Fruit fly (Drosophila melanogaster) whole organism, prepupa: ENCODE results near the gene CG6071.

Source experiments
- Blimp-1 ChIP-seq: fragments of 200-800 bp; sonication (Bioruptor generic); optimal IDR thresholded peaks from 3 replicates; lab custom pipeline; 2017; ENCODE audit warnings: missing biosample characterization, missing genetic modification characterization, mild to moderate bottlenecking, moderate library complexity, missing genetic modification reagents
- CG10631 ChIP-seq: fragments of 200-800 bp; sonication (Bioruptor generic); optimal IDR thresholded peaks from 2 replicates; lab custom pipeline; 2016; ENCODE audit warnings: missing biosample characterization, missing genetic modification characterization
- CG10669 ChIP-seq: fragments of 200-800 bp; sonication (Bioruptor generic); optimal IDR thresholded peaks from 3 replicates; lab custom pipeline; 2018; ENCODE audit warnings: missing biosample characterization, mild to moderate bottlenecking, missing genetic modification characterization, moderate library complexity
- CG11762 ChIP-seq: fragments of 200-800 bp; sonication (Bioruptor generic); optimal IDR thresholded peaks from 3 replicates; lab custom pipeline; 2016; ENCODE audit warnings: missing biosample characterization, missing genetic modification characterization; ENCODE audit not compliant: insufficient read depth
- CG11902 ChIP-seq: fragments of 200-800 bp; sonication (Bioruptor generic); optimal IDR thresholded peaks from 3 replicates; lab custom pipeline; 2016; ENCODE audit warnings: missing biosample characterization, missing genetic modification characterization
- CG15336 ChIP-seq: fragments of 200-800 bp; sonication (Bioruptor generic); IDR thresholded peaks from 2 replicates; pipeline ENCODE4 v1.3.6; 2022; ENCODE audit warnings: missing biosample characterization, missing genetic modification characterization
- CG1621 ChIP-seq: fragments of 200-800 bp; sonication (Bioruptor generic); optimal IDR thresholded peaks from 3 replicates; lab custom pipeline; 2018; ENCODE audit warnings: missing biosample characterization, mild to moderate bottlenecking, missing genetic modification characterization
- CG16779 ChIP-seq: fragments of 200-800 bp; sonication (Bioruptor generic); optimal IDR thresholded peaks from 3 replicates; lab custom pipeline; 2017; ENCODE audit warnings: missing biosample characterization, mild to moderate bottlenecking, missing genetic modification characterization
- CG3032 ChIP-seq: fragments of 200-800 bp; optimal IDR thresholded peaks from 2 replicates; lab custom pipeline; 2019; ENCODE audit warnings: missing biosample characterization, mild to moderate bottlenecking, missing genetic modification characterization, moderate library complexity
- CG31627 ChIP-seq: fragments of 200-800 bp; sonication (Bioruptor generic); optimal IDR thresholded peaks from 3 replicates; lab custom pipeline; 2016; ENCODE audit warnings: missing biosample characterization, missing genetic modification characterization
- CG32006 ChIP-seq: fragments of 200-800 bp; sonication (Bioruptor generic); optimal IDR thresholded peaks from 3 replicates; lab custom pipeline; 2017; ENCODE audit warnings: missing biosample characterization, mild to moderate bottlenecking, missing genetic modification characterization
- CG34406 ChIP-seq: fragments of 200-800 bp; sonication (Bioruptor generic); optimal IDR thresholded peaks from 3 replicates; lab custom pipeline; 2016; ENCODE audit warnings: missing biosample characterization, missing genetic modification characterization
- CG3919 ChIP-seq: fragments of 200-800 bp; sonication (Bioruptor generic); optimal IDR thresholded peaks from 3 replicates; lab custom pipeline; 2016; ENCODE audit warnings: missing biosample characterization, missing genetic modification characterization
- CG4318 ChIP-seq: fragments of 200-800 bp; sonication (Bioruptor generic); optimal IDR thresholded peaks from 3 replicates; lab custom pipeline; 2017; ENCODE audit warnings: missing biosample characterization, mild to moderate bottlenecking, missing genetic modification characterization
- CG6163 ChIP-seq: fragments of 200-800 bp; sonication (Bioruptor generic); IDR thresholded peaks from 3 replicates; pipeline ENCODE4 v1.3.6; 2022; ENCODE audit warnings: missing biosample characterization, missing genetic modification characterization
- CG6276 ChIP-seq: fragments of 200-800 bp; sonication (Bioruptor generic); optimal IDR thresholded peaks from 2 replicates; lab custom pipeline; 2017; ENCODE audit warnings: missing biosample characterization, mild to moderate bottlenecking, missing genetic modification characterization
- CG6808 ChIP-seq: fragments of 200-800 bp; sonication (Bioruptor generic); optimal IDR thresholded peaks from 3 replicates; lab custom pipeline; 2017; ENCODE audit warnings: missing biosample characterization, missing genetic modification characterization, mild to moderate bottlenecking, moderate library complexity, missing genetic modification reagents
- CG6854 ChIP-seq: fragments of 200-800 bp; sonication (Bioruptor generic); optimal IDR thresholded peaks from 2 replicates; lab custom pipeline; 2017; ENCODE audit warnings: missing biosample characterization, mild to moderate bottlenecking, missing genetic modification characterization
- CG7368 ChIP-seq: fragments of 200-800 bp; sonication (Bioruptor generic); optimal IDR thresholded peaks from 3 replicates; lab custom pipeline; 2016; ENCODE audit warnings: missing biosample characterization, missing genetic modification characterization
- CG8119 ChIP-seq: fragments of 200-800 bp; sonication (Bioruptor generic); IDR thresholded peaks from 3 replicates; pipeline ENCODE4 v1.3.6; 2022; ENCODE audit warnings: missing biosample characterization, missing genetic modification characterization
- CG8319 ChIP-seq: fragments of 200-800 bp; sonication (Bioruptor generic); optimal IDR thresholded peaks from 3 replicates; lab custom pipeline; 2016; ENCODE audit warnings: missing biosample characterization, missing genetic modification characterization
- CG8632 ChIP-seq: fragments of 200-800 bp; sonication (Bioruptor generic); optimal IDR thresholded peaks from 3 replicates; lab custom pipeline; 2016; ENCODE audit warnings: missing biosample characterization, missing genetic modification characterization
- Eip75B ChIP-seq: fragments of 200-800 bp; sonication (Bioruptor generic); optimal IDR thresholded peaks from 3 replicates; lab custom pipeline; 2016; ENCODE audit warnings: missing biosample characterization, missing genetic modification characterization
- Ets21C ChIP-seq: fragments of 200-800 bp; sonication (Bioruptor generic); optimal IDR thresholded peaks from 3 replicates; lab custom pipeline; 2016; ENCODE audit warnings: missing biosample characterization, missing genetic modification characterization
- Ets96B ChIP-seq: fragments of 200-800 bp; optimal IDR thresholded peaks from 2 replicates; lab custom pipeline; 2019; ENCODE audit warnings: missing biosample characterization, mild to moderate bottlenecking, missing genetic modification characterization, moderate library complexity
- Gug ChIP-seq: fragments of 200-800 bp; sonication (Bioruptor generic); IDR thresholded peaks from 2 replicates; pipeline ENCODE4 v1.3.6; 2022; ENCODE audit warnings: missing biosample characterization, missing genetic modification characterization
- Hr38 ChIP-seq: sonication (Bioruptor generic); optimal IDR thresholded peaks from 2 replicates; lab custom pipeline; 2016; ENCODE audit warnings: missing biosample characterization, missing genetic modification characterization
- Hr39 ChIP-seq: fragments of 200-800 bp; sonication (Bioruptor generic); optimal IDR thresholded peaks from 2 replicates; lab custom pipeline; 2016; ENCODE audit warnings: missing biosample characterization, missing genetic modification characterization
- Lpt ChIP-seq: fragments of 200-800 bp; sonication (Bioruptor generic); optimal IDR thresholded peaks from 3 replicates; lab custom pipeline; 2016; ENCODE audit warnings: missing biosample characterization, missing genetic modification characterization
- Met ChIP-seq: fragments of 200-800 bp; sonication (Bioruptor generic); optimal IDR thresholded peaks from 3 replicates; lab custom pipeline; 2016; ENCODE audit warnings: missing biosample characterization, missing genetic modification characterization
- OdsH ChIP-seq: fragments of 200-800 bp; sonication (Bioruptor generic); optimal IDR thresholded peaks from 3 replicates; lab custom pipeline; 2016; ENCODE audit warnings: missing biosample characterization, missing genetic modification characterization
- Smox ChIP-seq: fragments of 200-800 bp; sonication (Bioruptor generic); optimal IDR thresholded peaks from 3 replicates; lab custom pipeline; 2016; ENCODE audit warnings: missing biosample characterization, missing genetic modification characterization
- Sox102F ChIP-seq: fragments of 200-800 bp; sonication (Bioruptor generic); optimal IDR thresholded peaks from 2 replicates; lab custom pipeline; 2016; ENCODE audit warnings: missing biosample characterization, mild to moderate bottlenecking, missing genetic modification characterization
- Sox14 ChIP-seq: fragments of 200-800 bp; sonication (Bioruptor generic); optimal IDR thresholded peaks from 3 replicates; lab custom pipeline; 2016; ENCODE audit warnings: missing biosample characterization, missing genetic modification characterization
- Sox15 ChIP-seq: fragments of 200-800 bp; sonication (Bioruptor generic); optimal IDR thresholded peaks from 3 replicates; lab custom pipeline; 2016; ENCODE audit warnings: missing biosample characterization, missing genetic modification characterization
- acj6 ChIP-seq: fragments of 200-800 bp; sonication (Bioruptor generic); optimal IDR thresholded peaks from 3 replicates; lab custom pipeline; 2016; ENCODE audit warnings: missing biosample characterization, missing genetic modification characterization
- cyc ChIP-seq: fragments of 200-800 bp; sonication (Bioruptor generic); optimal IDR thresholded peaks from 3 replicates; lab custom pipeline; 2016; ENCODE audit warnings: missing biosample characterization, missing genetic modification characterization
- dac ChIP-seq: fragments of 200-800 bp; sonication (Bioruptor generic); optimal IDR thresholded peaks from 2 replicates; lab custom pipeline; 2017; ENCODE audit warnings: missing biosample characterization, mild to moderate bottlenecking, missing genetic modification characterization
- dsx ChIP-seq: fragments of 200-800 bp; optimal IDR thresholded peaks from 3 replicates; lab custom pipeline; 2019; ENCODE audit warnings: missing biosample characterization, mild to moderate bottlenecking, missing genetic modification characterization, moderate library complexity; ENCODE audit not compliant: poor library complexity, severe bottlenecking
- eg ChIP-seq: fragments of 200-800 bp; sonication (Bioruptor generic); IDR thresholded peaks from 3 replicates; pipeline ENCODE4 v1.3.6; 2022; ENCODE audit warnings: missing biosample characterization, missing genetic modification characterization
- esn ChIP-seq: fragments of 200-800 bp; sonication (Bioruptor generic); optimal IDR thresholded peaks from 2 replicates; lab custom pipeline; 2016; ENCODE audit warnings: missing biosample characterization, mild to moderate bottlenecking, missing genetic modification characterization, moderate library complexity
- fd59A ChIP-seq: fragments of 200-800 bp; sonication (Bioruptor generic); optimal IDR thresholded peaks from 2 replicates; lab custom pipeline; 2017; ENCODE audit warnings: missing biosample characterization, mild to moderate bottlenecking, missing genetic modification characterization, missing genetic modification reagents
- fd85E ChIP-seq: fragments of 200-800 bp; sonication (Bioruptor generic); optimal IDR thresholded peaks from 3 replicates; lab custom pipeline; 2016; ENCODE audit warnings: missing biosample characterization, missing genetic modification characterization
- fkh ChIP-seq: fragments of 200-800 bp; sonication (Bioruptor generic); optimal IDR thresholded peaks from 3 replicates; lab custom pipeline; 2017; ENCODE audit warnings: missing biosample characterization, mild to moderate bottlenecking, missing genetic modification characterization, moderate library complexity
- net ChIP-seq: fragments of 200-800 bp; sonication (Bioruptor generic); optimal IDR thresholded peaks from 3 replicates; lab custom pipeline; 2016; ENCODE audit warnings: missing biosample characterization, missing genetic modification characterization
- pdm3 ChIP-seq: fragments of 200-800 bp; sonication (Bioruptor generic); optimal IDR thresholded peaks from 3 replicates; lab custom pipeline; 2016; ENCODE audit warnings: missing biosample characterization, missing genetic modification characterization
- spab ChIP-seq: fragments of 200-800 bp; sonication (Bioruptor generic); optimal IDR thresholded peaks from 2 replicates; lab custom pipeline; 2017; ENCODE audit warnings: missing biosample characterization, mild to moderate bottlenecking, missing genetic modification characterization, missing genetic modification reagents
- svp ChIP-seq: fragments of 200-800 bp; sonication (Bioruptor generic); peaks from one replicate; lab custom pipeline; 2016; ENCODE audit warnings: missing biosample characterization, missing genetic modification characterization
- vri ChIP-seq: fragments of 200-800 bp; sonication (Bioruptor generic); optimal IDR thresholded peaks from 3 replicates; lab custom pipeline; 2016; ENCODE audit warnings: missing biosample characterization, mild to moderate bottlenecking, missing genetic modification characterization

CG6071 gene

dm6 chr3L:11634551-11634950 is 11.3 kb downstream of the CG6071 start (continued):
- TF ChIP-seq OdsH (GFP tag; lab: Kevin White, UChicago) (no peak), CG6808 (GFP tag; lab: Kevin White, UChicago) (peak; percentile 78), CG6163 (peak; percentile 82; the same call in 2 of the 3 replicates), Blimp-1 (GFP tag; lab: Kevin White, UChicago) (no peak), CG4318 (no peak), svp (peak; percentile 61), CG8119 (peak; percentile 80; the same call in 2 of the 3 replicates), Smox (GFP tag; lab: Kevin White, UChicago) (no peak), Hr38 (GFP tag; lab: Kevin White, UChicago) (no peak), CG6854 (GFP tag; lab: Kevin White, UChicago) (no peak), dsx (peak; percentile 62), Sox14 (GFP tag; lab: Kevin White, UChicago) (no peak), spab (peak; percentile 58), CG15336 (peak; percentile 58), Ets21C (GFP tag; lab: Kevin White, UChicago) (no peak), Lpt (GFP tag; lab: Kevin White, UChicago) (peak; percentile 25), fkh (GFP tag; lab: Kevin White, UChicago) (no peak), pdm3 (GFP tag; lab: Kevin White, UChicago) (no peak), CG3919 (GFP tag; lab: Kevin White, UChicago) (peak; percentile 13), acj6 (GFP tag; lab: Kevin White, UChicago) (no peak), Met (GFP tag; lab: Kevin White, UChicago) (no peak), CG8319 (no peak), Hr39 (GFP tag; lab: Kevin White, UChicago) (no peak), CG31627 (GFP tag; lab: Kevin White, UChicago) (no peak), eg (GFP tag; lab: Robert Waterston, UW) (peak; percentile 85; the same call in 2 of the 3 replicates), CG11902 (GFP tag; lab: Kevin White, UChicago) (no peak), CG16779 (peak; percentile 82), Sox102F (GFP tag; lab: Kevin White, UChicago) (no peak), Sox15 (GFP tag; lab: Kevin White, UChicago) (no peak), CG10631 (GFP tag; lab: Kevin White, UChicago) (peak; percentile 10), CG7368 (GFP tag; lab: Kevin White, UChicago) (no peak), CG1621 (tag; lab: Kevin White, UChicago) (peak; percentile 71), vri (GFP tag; lab: Kevin White, UChicago) (no peak), CG8632 (no peak), net (GFP tag; lab: Kevin White, UChicago) (peak; percentile 50), cyc (GFP tag; lab: Kevin White, UChicago) (no peak), Eip75B (GFP tag; lab: Kevin White, UChicago) (peak; percentile 36)
- TF ChIP-seq, all 60 proteins: peak for 28

dm6 chr3L:11631092-11631491 is 14.7 kb downstream of the CG6071 start, which contains the start of gene CG32091:
CG32091 (plus strand) TSS chr3L:11631392.
- TF ChIP-seq Blimp-1 (GFP tag; lab: Kevin White, UChicago) (no peak), Sox102F (GFP tag; lab: Kevin White, UChicago) (no peak), CG6808 (GFP tag; lab: Kevin White, UChicago) (no peak), dsx (peak; percentile 23), CG8632 (no peak), Gug (no peak), Eip75B (GFP tag; lab: Kevin White, UChicago) (no peak), CG32006 (no peak), CG34406 (GFP tag; lab: Kevin White, UChicago) (no peak), eg (GFP tag; lab: Robert Waterston, UW) (no peak), Smox (GFP tag; lab: Kevin White, UChicago) (no peak), CG6854 (GFP tag; lab: Kevin White, UChicago) (no peak), CG1621 (tag; lab: Kevin White, UChicago) (no peak), pdm3 (GFP tag; lab: Kevin White, UChicago) (no peak), CG3032 (tag; lab: Kevin White, UChicago) (no peak), CG10669 (GFP tag; lab: Kevin White, UChicago) (no peak), dac (GFP tag; lab: Kevin White, UChicago) (no peak), Ets21C (GFP tag; lab: Kevin White, UChicago) (no peak), Ets96B (tag; lab: Kevin White, UChicago) (no peak), CG6163 (no peak), cyc (GFP tag; lab: Kevin White, UChicago) (no peak), CG11762 (GFP tag; lab: Kevin White, UChicago) (no peak), esn (GFP tag; lab: Kevin White, UChicago) (no peak), svp (peak; percentile 8), fd85E (GFP tag; lab: Kevin White, UChicago) (no peak), CG7368 (GFP tag; lab: Kevin White, UChicago) (no peak), CG6276 (GFP tag; lab: Kevin White, UChicago) (no peak), fd59A (GFP tag; lab: Kevin White, UChicago) (no peak), acj6 (GFP tag; lab: Kevin White, UChicago) (no peak), Sox15 (GFP tag; lab: Kevin White, UChicago) (no peak)
